Worm (Caenorhabditis elegans) whole organism, young adult: ENCODE results near the gene lgc-44.

Experiments used
- F57C9.4 ChIP-seq: sonication (generic microtip); optimal IDR thresholded peaks from 2 replicates; lab custom pipeline; 2017; ENCODE audit warnings: mild to moderate bottlenecking, missing genetic modification characterization, missing compliant biosample characterization
- rec-8 ChIP-seq, 2 experiments: sonication (generic microtip); optimal IDR thresholded peaks; 2 replicates each; lab custom pipeline; 2016; ENCODE audit warnings: mild to moderate bottlenecking in 2 of 2, missing genetic modification characterization in 2 of 2, missing genetic modification reagents in 2 of 2, missing genotype in 2 of 2, missing biosample characterization in 1 of 2, missing compliant biosample characterization in 1 of 2, moderate library complexity in 1 of 2

DNA sequence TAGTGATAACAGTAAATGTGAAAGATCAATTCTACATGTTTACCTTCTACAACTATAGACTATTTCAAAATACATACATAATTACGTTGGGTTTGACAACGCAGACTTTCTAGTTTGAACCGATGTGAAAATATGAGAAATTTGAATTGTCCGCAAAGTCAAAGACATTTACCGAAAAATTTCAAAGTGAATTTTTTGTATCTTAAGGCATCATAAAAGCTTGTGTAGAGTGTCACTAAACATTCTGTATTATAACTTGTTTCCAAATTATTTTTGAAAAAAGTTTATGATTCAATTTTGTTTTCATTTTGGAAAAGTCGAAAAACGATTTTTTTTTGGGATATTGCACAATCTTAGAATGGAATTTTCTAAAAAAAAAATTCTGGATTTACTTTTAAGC, 36.8 kb downstream of the lgc-44 start:
- TF ChIP-seq rec-8 (tag; optimal IDR thresholded peaks at IDR 0.05; lab: Kevin White, UChicago) (no peak), F57C9.4 (no peak)
